Fruit fly (Drosophila melanogaster) whole organism, embryonic: ENCODE data around the gene Pex16.

ENCODE experiments used
- Bdp1 ChIP-seq: fragments of 200-800 bp; sonication (Bioruptor generic); optimal IDR thresholded peaks from 3 replicates; lab custom pipeline; 2016; ENCODE audit warnings: missing biosample characterization, missing genetic modification characterization
- CG10209 ChIP-seq: fragments of 200-800 bp; sonication (Bioruptor generic); optimal IDR thresholded peaks from 3 replicates; lab custom pipeline; 2017; ENCODE audit warnings: missing biosample characterization, mild to moderate bottlenecking, missing genetic modification characterization, missing genetic modification reagents
- CG10366 ChIP-seq: fragments of 200-800 bp; sonication (Bioruptor generic); IDR thresholded peaks from 2 replicates; pipeline ENCODE4 v1.3.6; 2022; ENCODE audit warnings: missing biosample characterization, missing genetic modification characterization
- CG10565 ChIP-seq: fragments of 200-800 bp; sonication (Bioruptor generic); optimal IDR thresholded peaks from 3 replicates; lab custom pipeline; 2016; ENCODE audit warnings: missing biosample characterization, mild to moderate bottlenecking, missing genetic modification characterization
- CG13894 ChIP-seq: fragments of 200-800 bp; sonication (Bioruptor generic); optimal IDR thresholded peaks from 3 replicates; lab custom pipeline; 2018; ENCODE audit warnings: missing biosample characterization, mild to moderate bottlenecking, missing genetic modification characterization, moderate library complexity
- CG15479 ChIP-seq: fragments of 200-800 bp; sonication (Bioruptor generic); optimal IDR thresholded peaks from 3 replicates; lab custom pipeline; 2019; ENCODE audit warnings: missing biosample characterization, mild to moderate bottlenecking, missing genetic modification characterization, moderate library complexity
- CG15696 ChIP-seq: fragments of 200-800 bp; sonication (Bioruptor generic); optimal IDR thresholded peaks from 2 replicates; lab custom pipeline; 2019; ENCODE audit warnings: missing biosample characterization, mild to moderate bottlenecking, missing genetic modification characterization, moderate library complexity
- CG1603 ChIP-seq: fragments of 200-800 bp; sonication (Bioruptor generic); optimal IDR thresholded peaks from 2 replicates; lab custom pipeline; 2019; ENCODE audit warnings: missing biosample characterization, mild to moderate bottlenecking, missing genetic modification characterization, moderate library complexity
- CG16815 ChIP-seq: fragments of 200-800 bp; sonication (Bioruptor generic); optimal IDR thresholded peaks from 3 replicates; lab custom pipeline; 2017; ENCODE audit warnings: missing biosample characterization, mild to moderate bottlenecking, missing genetic modification characterization
- CG16863 ChIP-seq: fragments of 200-800 bp; sonication (Bioruptor generic); optimal IDR thresholded peaks from 3 replicates; lab custom pipeline; 2016; ENCODE audit warnings: missing biosample characterization, missing genetic modification characterization
- CG17829 ChIP-seq: fragments of 200-800 bp; optimal IDR thresholded peaks from 2 replicates; lab custom pipeline; 2019; ENCODE audit warnings: missing biosample characterization, mild to moderate bottlenecking, missing genetic modification characterization, moderate library complexity
- CG2202 ChIP-seq: fragments of 200-800 bp; sonication (Bioruptor generic); optimal IDR thresholded peaks from 2 replicates; lab custom pipeline; 2018; ENCODE audit warnings: missing biosample characterization, mild to moderate bottlenecking, missing genetic modification characterization
- CG2678 ChIP-seq: fragments of 200-800 bp; sonication (Bioruptor generic); optimal IDR thresholded peaks from 3 replicates; lab custom pipeline; 2019; ENCODE audit warnings: missing biosample characterization, mild to moderate bottlenecking, missing genetic modification characterization, moderate library complexity
- CG31388 ChIP-seq: fragments of 200-800 bp; sonication (Bioruptor generic); optimal IDR thresholded peaks from 2 replicates; lab custom pipeline; 2016; ENCODE audit warnings: missing biosample characterization, missing genetic modification characterization
- CG31441 ChIP-seq: fragments of 200-800 bp; sonication (Bioruptor generic); IDR thresholded peaks from 2 replicates; pipeline ENCODE4 v1.3.6; 2022; ENCODE audit warnings: missing biosample characterization, missing genetic modification characterization
- CG32532 ChIP-seq: fragments of 200-800 bp; sonication (Bioruptor generic); IDR thresholded peaks from 2 replicates; pipeline ENCODE4 v1.3.6; 2022; ENCODE audit warnings: missing biosample characterization, missing genetic modification characterization
- CG4617 ChIP-seq: fragments of 200-800 bp; sonication (Bioruptor generic); optimal IDR thresholded peaks from 3 replicates; lab custom pipeline; 2016; ENCODE audit warnings: missing biosample characterization, missing genetic modification characterization, borderline replicate concordance
- CG6683 ChIP-seq: fragments of 200-800 bp; sonication (Bioruptor generic); optimal IDR thresholded peaks from 2 replicates; lab custom pipeline; 2017; ENCODE audit warnings: missing biosample characterization, mild to moderate bottlenecking, missing genetic modification characterization, missing genetic modification reagents
- CG7839 ChIP-seq: fragments of 200-800 bp; sonication (Bioruptor generic); optimal IDR thresholded peaks from 3 replicates; lab custom pipeline; 2018; ENCODE audit warnings: missing biosample characterization, mild to moderate bottlenecking, missing genetic modification characterization, moderate library complexity
- CG9727 ChIP-seq: fragments of 200-800 bp; sonication (Bioruptor generic); optimal IDR thresholded peaks from 3 replicates; lab custom pipeline; 2017; ENCODE audit warnings: missing biosample characterization, mild to moderate bottlenecking, missing genetic modification characterization
- Ets65A ChIP-seq: fragments of 200-800 bp; sonication (Bioruptor generic); peaks from one replicate; lab custom pipeline; 2016; ENCODE audit warnings: missing biosample characterization, missing genetic modification characterization
- H2.0 ChIP-seq: fragments of 200-800 bp; sonication (Bioruptor generic); IDR thresholded peaks from 2 replicates; pipeline ENCODE4 v1.3.6; 2022; ENCODE audit warnings: missing biosample characterization, missing genetic modification characterization
- Hand ChIP-seq: fragments of 200-800 bp; sonication (Bioruptor generic); optimal IDR thresholded peaks from 2 replicates; lab custom pipeline; 2017; ENCODE audit warnings: mild to moderate bottlenecking, missing biosample characterization, missing genetic modification reagents, missing genetic modification characterization
- Hr78 ChIP-seq, 2 experiments: fragments of 200-800 bp in 1 of 2; fragments of >200 bp in 1 of 2; sonication (Bioruptor generic) in 1 of 2; optimal IDR thresholded peaks; 2 replicates each; lab custom pipeline; 2017 to 2019; ENCODE audit warnings: missing biosample characterization in 2 of 2, missing genetic modification characterization in 2 of 2, mild to moderate bottlenecking in 1 of 2, moderate library complexity in 1 of 2
- Lim3 ChIP-seq: fragments of 200-800 bp; sonication (Bioruptor generic); IDR thresholded peaks from 2 replicates; pipeline ENCODE4 v1.3.6; 2022; ENCODE audit warnings: missing biosample characterization, missing genetic modification characterization
- MBD-R2 ChIP-seq: fragments of 200-800 bp; sonication (Bioruptor generic); IDR thresholded peaks from 2 replicates; pipeline ENCODE4 v1.3.6; 2022; ENCODE audit warnings: missing biosample characterization, missing genetic modification characterization
- Med ChIP-seq: fragments of 200-800 bp; sonication (Bioruptor generic); peaks from one replicate; lab custom pipeline; 2016; ENCODE audit warnings: missing biosample characterization, missing genetic modification characterization, mild to moderate bottlenecking, inconsistent platforms, moderate library complexity
- Rfx ChIP-seq: fragments of 200-800 bp; sonication (Bioruptor generic); IDR thresholded peaks from 2 replicates; pipeline ENCODE4 v1.3.6; 2022; ENCODE audit warnings: missing biosample characterization, missing genetic modification characterization
- Side ChIP-seq: fragments of 200-800 bp; sonication (Bioruptor generic); optimal IDR thresholded peaks from 2 replicates; lab custom pipeline; 2016; ENCODE audit warnings: missing biosample characterization, missing genetic modification characterization
- amos ChIP-seq: fragments of 200-800 bp; sonication (Bioruptor generic); IDR thresholded peaks from 2 replicates; pipeline ENCODE4 v1.3.6; 2022; ENCODE audit warnings: missing biosample characterization, missing genetic modification characterization; ENCODE audit not compliant: partially characterized antibody
- bsh ChIP-seq, 2 experiments: fragments of 200-800 bp; sonication (Bioruptor generic); optimal IDR thresholded peaks; 2 replicates each; lab custom pipeline; 2017 to 2018; ENCODE audit warnings: mild to moderate bottlenecking in 2 of 2, missing biosample characterization in 2 of 2, missing genetic modification characterization in 2 of 2, moderate library complexity in 1 of 2
- crol ChIP-seq: fragments of 200-800 bp; sonication (Bioruptor generic); IDR thresholded peaks from 2 replicates; pipeline ENCODE4 v1.3.6; 2022; ENCODE audit warnings: missing biosample characterization, missing genetic modification characterization
- dmrt11E ChIP-seq: fragments of 200-800 bp; sonication (Bioruptor generic); optimal IDR thresholded peaks from 3 replicates; lab custom pipeline; 2018; ENCODE audit warnings: missing biosample characterization, mild to moderate bottlenecking, missing genetic modification characterization, moderate library complexity
- dmrt99B ChIP-seq: fragments of 200-800 bp; sonication (Bioruptor generic); optimal IDR thresholded peaks from 2 replicates; lab custom pipeline; 2018; ENCODE audit warnings: missing biosample characterization, mild to moderate bottlenecking, missing genetic modification characterization, moderate library complexity
- fd102C ChIP-seq: fragments of 200-800 bp; sonication (Bioruptor generic); optimal IDR thresholded peaks from 2 replicates; lab custom pipeline; 2018; ENCODE audit warnings: missing biosample characterization, mild to moderate bottlenecking, missing genetic modification characterization, moderate library complexity
- gce ChIP-seq: fragments of 200-800 bp; sonication (Bioruptor generic); IDR thresholded peaks from 3 replicates; pipeline ENCODE4 v1.3.6; 2022; ENCODE audit warnings: missing biosample characterization, missing genetic modification characterization
- gem ChIP-seq: fragments of 200-800 bp; sonication (Bioruptor generic); optimal IDR thresholded peaks from 2 replicates; lab custom pipeline; 2019; ENCODE audit warnings: missing biosample characterization, mild to moderate bottlenecking, missing genetic modification characterization, moderate library complexity
- her ChIP-seq: fragments of 200-800 bp; sonication (Bioruptor generic); optimal IDR thresholded peaks from 2 replicates; lab custom pipeline; 2016; ENCODE audit warnings: missing biosample characterization, missing genetic modification characterization
- mam ChIP-seq: fragments of 200-800 bp; sonication (Bioruptor generic); optimal IDR thresholded peaks from 3 replicates; lab custom pipeline; 2016; ENCODE audit warnings: missing biosample characterization, missing genetic modification characterization
- otp ChIP-seq: fragments of 200-800 bp; sonication (Bioruptor generic); IDR thresholded peaks from 3 replicates; pipeline ENCODE4, ENCODE4 v1.3.6; 2022; ENCODE audit warnings: missing biosample characterization, missing genetic modification characterization
- ro ChIP-seq: fragments of 200-800 bp; sonication (Bioruptor generic); IDR thresholded peaks from 2 replicates; pipeline ENCODE4 v1.3.6; 2022; ENCODE audit warnings: missing biosample characterization, missing genetic modification characterization
- sens ChIP-seq: fragments of 200-800 bp; sonication (Bioruptor generic); peaks from one replicate; lab custom pipeline; 2016; ENCODE audit warnings: missing biosample characterization, missing genetic modification characterization
- slou ChIP-seq: fragments of 200-800 bp; sonication (Bioruptor generic); optimal IDR thresholded peaks from 3 replicates; lab custom pipeline; 2016; ENCODE audit warnings: missing biosample characterization, missing genetic modification characterization

The Pex16 gene

dm6 chr3L:20739414-20739813 lies 38.6 kb downstream of the Pex16 start, which contains the start of gene Gr77a:
Gr77a (minus strand) TSS chr3L:20739430.
- TF ChIP-seq CG16863 (GFP tag; lab: Kevin White, UChicago) (no peak), Lim3 (no peak), Bdp1 (GFP tag; lab: Kevin White, UChicago) (no peak), Ets65A (GFP tag; lab: Kevin White, UChicago) (peak; percentile 70), CG31388 (no peak), slou (GFP tag; lab: Kevin White, UChicago) (no peak), CG31441 (GFP tag; lab: Robert Waterston, UW) (no peak), dmrt99B (peak; percentile 16), CG10209 (GFP tag; lab: Kevin White, UChicago) (no peak), Hr78 (GFP tag; optimal IDR thresholded peaks at IDR 0.05; lab: Kevin White, UChicago) (no peak), CG6683 (no peak), CG7839 (tag; lab: Kevin White, UChicago) (peak; percentile 9), ro (GFP tag; lab: Robert Waterston, UW) (no peak), CG2678 (tag; lab: Kevin White, UChicago) (peak; percentile 0), gem (peak; percentile 25), CG10565 (no peak)

dm6 chr3L:20737346-20737745 lies 40.7 kb downstream of the Pex16 start:
- TF ChIP-seq CG15696 (tag; lab: Kevin White, UChicago), result peak; percentile 25
- TF ChIP-seq amos (GFP tag; lab: Robert Waterston, UW), result no peak
- TF ChIP-seq MBD-R2 (GFP tag; lab: Robert Waterston, UW), result no peak
- peak in 1 of 2 experiments; percentile 36 for TF ChIP-seq bsh (GFP tag; optimal IDR thresholded peaks at IDR 0.05; lab: Kevin White, UChicago)
- no peak for TF ChIP-seq Side (GFP tag; lab: Kevin White, UChicago)
- peak; percentile 25 for TF ChIP-seq sens (GFP tag; lab: Kevin White, UChicago)
- TF ChIP-seq mam (GFP tag; lab: Kevin White, UChicago), result no peak
- TF ChIP-seq Med (GFP tag; lab: Kevin White, UChicago), result peak; percentile 40
- TF ChIP-seq CG16815, result no peak
- peak; percentile 5 for TF ChIP-seq gem
- peak; percentile 38 for TF ChIP-seq dmrt11E (tag; lab: Kevin White, UChicago)
- TF ChIP-seq CG4617 (GFP tag; lab: Kevin White, UChicago), result no peak
- no peak for TF ChIP-seq CG17829 (tag; lab: Kevin White, UChicago)
- TF ChIP-seq CG15479 (GFP tag; lab: Kevin White, UChicago), result peak; percentile 5
- TF ChIP-seq her (GFP tag; lab: Kevin White, UChicago), result no peak
- TF ChIP-seq CG2202 (tag; lab: Kevin White, UChicago), result peak; percentile 11
- TF ChIP-seq fd102C (GFP tag; lab: Kevin White, UChicago), result no peak
- TF ChIP-seq CG1603, result peak; percentile 15
- no peak for TF ChIP-seq CG10366 (GFP tag; lab: Robert Waterston, UW)
- peak; percentile 14 for TF ChIP-seq CG9727 (GFP tag; lab: Kevin White, UChicago)

- TF ChIP-seq Hand (no peak), Rfx (GFP tag; lab: Robert Waterston, UW) (0 out of 2 replicates have a peak, but pooled peaks have one; percentile 7), H2.0 (GFP tag; lab: Robert Waterston, UW) (0 out of 2 replicates have a peak, but pooled peaks have one; percentile 12), crol (GFP tag; lab: Robert Waterston, UW) (peak; percentile 63), CG32532 (GFP tag; lab: Robert Waterston, UW) (0 out of 2 replicates have a peak, but pooled peaks have one; percentile 9), gce (GFP tag; lab: Robert Waterston, UW) (no peak), CG13894 (tag; lab: Kevin White, UChicago) (no peak), otp (GFP tag; lab: Robert Waterston, UW) (0 out of 3 replicates have a peak, but pooled peaks have one; percentile 39)
Measured at dm6 chr3L:20736266-20736665, 41.8 kb downstream of the Pex16 start.
